Fruit fly (Drosophila melanogaster) whole organism, wandering third instar larva: Measurements from ENCODE around the gene Sfxn2.

Experiments used
- CG9705 ChIP-seq: fragments of 200-800 bp; sonication (Bioruptor generic); optimal IDR thresholded peaks from 2 replicates; lab custom pipeline; 2018; ENCODE audit warnings: missing biosample characterization, mild to moderate bottlenecking, missing genetic modification characterization
- GATAd ChIP-seq: sonication (Bioruptor generic); optimal IDR thresholded peaks from 2 replicates; lab custom pipeline; 2016; ENCODE audit warnings: missing biosample characterization, missing genetic modification characterization
- Mio ChIP-seq: sonication (Bioruptor generic); optimal IDR thresholded peaks from 2 replicates; lab custom pipeline; 2016; ENCODE audit warnings: missing biosample characterization, missing genetic modification characterization
- Myc ChIP-seq: fragments of >200 bp; optimal IDR thresholded peaks from 2 replicates; lab custom pipeline; 2017
- OdsH ChIP-seq: fragments of 200-800 bp; sonication (Bioruptor generic); optimal IDR thresholded peaks from 2 replicates; lab custom pipeline; 2016; ENCODE audit warnings: missing biosample characterization, mild to moderate bottlenecking, missing genetic modification characterization
- Sp1 ChIP-seq: fragments of 200-800 bp; sonication (Bioruptor generic); optimal IDR thresholded peaks from 3 replicates; lab custom pipeline; 2019; ENCODE audit warnings: missing biosample characterization, mild to moderate bottlenecking, missing genetic modification characterization, moderate library complexity
- br ChIP-seq: fragments of 200-800 bp; sonication (Bioruptor generic); optimal IDR thresholded peaks from 2 replicates; lab custom pipeline; 2016; ENCODE audit warnings: missing biosample characterization, missing genetic modification characterization
- brk ChIP-seq: fragments of 200-800 bp; sonication (Bioruptor generic); optimal IDR thresholded peaks from 2 replicates; lab custom pipeline; 2016; ENCODE audit warnings: missing biosample characterization, mild to moderate bottlenecking, missing genetic modification characterization
- dsf ChIP-seq: sonication (Bioruptor generic); optimal IDR thresholded peaks from 2 replicates; lab custom pipeline; 2016; ENCODE audit warnings: missing biosample characterization, missing genetic modification characterization, borderline replicate concordance
- fru ChIP-seq: fragments of 200-800 bp; sonication (Bioruptor generic); optimal IDR thresholded peaks from 3 replicates; lab custom pipeline; 2016; ENCODE audit warnings: missing biosample characterization, mild to moderate bottlenecking, missing genetic modification characterization
- h ChIP-seq: fragments of 200-800 bp; sonication (Bioruptor generic); optimal IDR thresholded peaks from 3 replicates; lab custom pipeline; 2016; ENCODE audit warnings: missing biosample characterization, mild to moderate bottlenecking, missing genetic modification characterization
- lola ChIP-seq: fragments of >200 bp; optimal IDR thresholded peaks from 2 replicates; lab custom pipeline; 2017; ENCODE audit warnings: missing biosample characterization, missing genetic modification characterization
- pan ChIP-seq: fragments of >200 bp; optimal IDR thresholded peaks from 2 replicates; lab custom pipeline; 2017
- sv ChIP-seq: fragments of 200-800 bp; sonication (Bioruptor generic); optimal IDR thresholded peaks from 3 replicates; lab custom pipeline; 2016; ENCODE audit warnings: missing biosample characterization, missing genetic modification characterization

dm6 chr3L:19035163-19035900, 27.6 kb upstream of the Sfxn2 start:
- TF ChIP-seq Myc (lab: Kevin White, UChicago) (no peak), OdsH (peak; percentile 53), CG9705 (GFP tag; lab: Kevin White, UChicago) (peak; percentile 35), fru (GFP tag; lab: Kevin White, UChicago) (peak; percentile 70), pan (lab: Kevin White, UChicago) (no peak), br (peak; percentile 25), lola (GFP tag; lab: Kevin White, UChicago) (no peak), Mio (GFP tag; lab: Kevin White, UChicago) (no peak), sv (GFP tag; lab: Kevin White, UChicago) (no peak), dsf (GFP tag; lab: Kevin White, UChicago) (no peak), Sp1 (GFP tag; lab: Kevin White, UChicago) (peak; percentile 70), GATAd (GFP tag; lab: Kevin White, UChicago) (no peak), brk (peak; percentile 10), h (GFP tag; lab: Kevin White, UChicago) (peak; percentile 57)
